Fruit fly (Drosophila melanogaster) whole organism, embryonic: ENCODE data around the gene aop.

ENCODE experiments used
- Adf1 ChIP-seq: fragments of 200-800 bp; sonication (Bioruptor generic); IDR thresholded peaks from 2 replicates; pipeline ENCODE4 v1.3.6; 2022; ENCODE audit warnings: missing biosample characterization, missing genetic modification characterization
- Atf6 ChIP-seq: fragments of 200-800 bp; sonication (Bioruptor generic); IDR thresholded peaks from 2 replicates; pipeline ENCODE4 v1.3.6; 2022; ENCODE audit warnings: missing biosample characterization, missing genetic modification characterization
- Awh ChIP-seq: fragments of 200-800 bp; sonication (Bioruptor generic); IDR thresholded peaks from 2 replicates; pipeline ENCODE4, ENCODE4 v1.3.6; 2022; ENCODE audit warnings: missing biosample characterization, missing genetic modification characterization
- Bgb ChIP-seq: fragments of 200-800 bp; sonication (Bioruptor generic); IDR thresholded peaks from 2 replicates; pipeline ENCODE4 v1.3.6; 2022; ENCODE audit warnings: missing biosample characterization, missing genetic modification characterization; ENCODE audit not compliant: partially characterized antibody
- CG10565 ChIP-seq: fragments of 200-800 bp; sonication (Bioruptor generic); optimal IDR thresholded peaks from 3 replicates; lab custom pipeline; 2016; ENCODE audit warnings: missing biosample characterization, mild to moderate bottlenecking, missing genetic modification characterization
- CG10959 ChIP-seq: fragments of 200-800 bp; sonication (Bioruptor generic); IDR thresholded peaks from 2 replicates; pipeline ENCODE4 v1.3.6; 2022; ENCODE audit warnings: missing biosample characterization, missing genetic modification characterization
- CG13287 ChIP-seq: fragments of 200-800 bp; sonication (Bioruptor generic); IDR thresholded peaks from 2 replicates; pipeline ENCODE4 v1.3.6; 2022; ENCODE audit warnings: missing biosample characterization, missing genetic modification characterization; ENCODE audit not compliant: partially characterized antibody
- CG13296 ChIP-seq: fragments of 200-800 bp; sonication (Bioruptor generic); optimal IDR thresholded peaks from 3 replicates; lab custom pipeline; 2018; ENCODE audit warnings: missing biosample characterization, mild to moderate bottlenecking, missing genetic modification characterization
- CG14441 ChIP-seq: fragments of 200-800 bp; sonication (Bioruptor generic); IDR thresholded peaks from 2 replicates; pipeline ENCODE4 v1.3.6; 2022; ENCODE audit warnings: missing biosample characterization, missing genetic modification characterization
- CG15011 ChIP-seq: fragments of 200-800 bp; sonication (Bioruptor generic); optimal IDR thresholded peaks from 3 replicates; lab custom pipeline; 2018; ENCODE audit warnings: missing biosample characterization, mild to moderate bottlenecking, missing genetic modification characterization
- CG15479 ChIP-seq: fragments of 200-800 bp; sonication (Bioruptor generic); optimal IDR thresholded peaks from 3 replicates; lab custom pipeline; 2019; ENCODE audit warnings: missing biosample characterization, mild to moderate bottlenecking, missing genetic modification characterization, moderate library complexity
- CG17568 ChIP-seq: fragments of 200-800 bp; sonication (Bioruptor generic); optimal IDR thresholded peaks from 2 replicates; lab custom pipeline; 2018; ENCODE audit warnings: missing biosample characterization, mild to moderate bottlenecking, missing genetic modification characterization, moderate library complexity
- CG2202 ChIP-seq: fragments of 200-800 bp; sonication (Bioruptor generic); optimal IDR thresholded peaks from 2 replicates; lab custom pipeline; 2018; ENCODE audit warnings: missing biosample characterization, mild to moderate bottlenecking, missing genetic modification characterization
- CG2889 ChIP-seq: fragments of 200-800 bp; sonication (Bioruptor generic); IDR thresholded peaks from 3 replicates; pipeline ENCODE4 v1.3.6; 2022; ENCODE audit warnings: missing biosample characterization, missing genetic modification characterization
- CG30431 ChIP-seq: fragments of 200-800 bp; sonication (Bioruptor generic); optimal IDR thresholded peaks from 2 replicates; lab custom pipeline; 2017; ENCODE audit warnings: missing biosample characterization, missing genetic modification characterization
- CG33213 ChIP-seq: fragments of 200-800 bp; sonication (Bioruptor generic); optimal IDR thresholded peaks from 3 replicates; lab custom pipeline; 2016; ENCODE audit warnings: missing biosample characterization, missing genetic modification characterization
- CG34422 ChIP-seq: fragments of 200-800 bp; sonication (Bioruptor generic); IDR thresholded peaks from 3 replicates; pipeline ENCODE4 v1.3.6; 2022; ENCODE audit warnings: missing biosample characterization, missing genetic modification characterization
- CG6272 ChIP-seq: fragments of 200-800 bp; sonication (Bioruptor generic); IDR thresholded peaks from 2 replicates; pipeline ENCODE4 v1.3.6; 2022; ENCODE audit warnings: missing biosample characterization, missing genetic modification characterization
- CG6654 ChIP-seq: fragments of 200-800 bp; sonication (Bioruptor generic); optimal IDR thresholded peaks from 2 replicates; lab custom pipeline; 2017; ENCODE audit warnings: missing biosample characterization, mild to moderate bottlenecking, missing genetic modification characterization
- CG6683 ChIP-seq: fragments of 200-800 bp; sonication (Bioruptor generic); optimal IDR thresholded peaks from 2 replicates; lab custom pipeline; 2017; ENCODE audit warnings: missing biosample characterization, mild to moderate bottlenecking, missing genetic modification characterization, missing genetic modification reagents
- CG6813 ChIP-seq: fragments of 200-800 bp; sonication (Bioruptor generic); optimal IDR thresholded peaks from 2 replicates; lab custom pipeline; 2017; ENCODE audit warnings: missing biosample characterization, missing genetic modification characterization, mild to moderate bottlenecking, moderate library complexity, missing genetic modification reagents
- CG7786 ChIP-seq: fragments of 200-800 bp; sonication (Bioruptor generic); optimal IDR thresholded peaks from 2 replicates; lab custom pipeline; 2016; ENCODE audit warnings: missing biosample characterization, missing genetic modification characterization
- D19A ChIP-seq: fragments of 200-800 bp; optimal IDR thresholded peaks from 3 replicates; lab custom pipeline; 2019; ENCODE audit warnings: missing biosample characterization, mild to moderate bottlenecking, missing genetic modification characterization, moderate library complexity
- Dad ChIP-seq: fragments of 200-800 bp; sonication (Bioruptor generic); optimal IDR thresholded peaks from 3 replicates; lab custom pipeline; 2016; ENCODE audit warnings: missing biosample characterization, missing genetic modification characterization
- Dbx ChIP-seq: fragments of 200-800 bp; sonication (Bioruptor generic); IDR thresholded peaks from 3 replicates; pipeline ENCODE4 v1.3.6; 2022; ENCODE audit warnings: missing biosample characterization, missing genetic modification characterization
- Deaf1 ChIP-seq: fragments of 200-800 bp; optimal IDR thresholded peaks from 3 replicates; lab custom pipeline; 2019; ENCODE audit warnings: missing biosample characterization, mild to moderate bottlenecking, missing genetic modification characterization, moderate library complexity
- Dref ChIP-seq: fragments of 200-800 bp; sonication (Bioruptor generic); IDR thresholded peaks from 2 replicates; pipeline ENCODE4 v1.3.6; 2022; ENCODE audit warnings: missing biosample characterization, missing genetic modification characterization
- Mes4 ChIP-seq: fragments of 200-800 bp; sonication (Bioruptor generic); optimal IDR thresholded peaks from 2 replicates; lab custom pipeline; 2016; ENCODE audit warnings: missing biosample characterization, missing genetic modification characterization
- Myb ChIP-seq: fragments of 200-800 bp; sonication (Bioruptor generic); optimal IDR thresholded peaks from 2 replicates; lab custom pipeline; 2016; ENCODE audit warnings: missing biosample characterization, missing genetic modification characterization
- Rfx ChIP-seq: fragments of 200-800 bp; sonication (Bioruptor generic); IDR thresholded peaks from 2 replicates; pipeline ENCODE4 v1.3.6; 2022; ENCODE audit warnings: missing biosample characterization, missing genetic modification characterization
- Sry-δ ChIP-seq: fragments of 200-800 bp; sonication (Bioruptor generic); optimal IDR thresholded peaks from 2 replicates; lab custom pipeline; 2016; ENCODE audit warnings: missing biosample characterization, missing genetic modification characterization
- Ssrp ChIP-seq: fragments of 200-800 bp; sonication (Bioruptor generic); optimal IDR thresholded peaks from 2 replicates; lab custom pipeline; 2018; ENCODE audit warnings: missing biosample characterization, mild to moderate bottlenecking, missing genetic modification characterization, moderate library complexity
- Trl ChIP-seq, 3 experiments: fragments of >200 bp in 2 of 3; fragments of 200-800 bp in 1 of 3; sonication (Bioruptor generic) in 1 of 3; optimal IDR thresholded peaks; 2 replicates in 1 of 3; 3 replicates in 2 of 3; lab custom pipeline; 2016 to 2017; ENCODE audit warnings: missing biosample characterization in 1 of 3, missing genetic modification characterization in 1 of 3
- abd-A ChIP-seq: fragments of 200-800 bp; sonication (Bioruptor generic); optimal IDR thresholded peaks from 3 replicates; lab custom pipeline; 2019; ENCODE audit warnings: missing biosample characterization, mild to moderate bottlenecking, missing genetic modification characterization, moderate library complexity
- bcd ChIP-seq: fragments of 200-800 bp; sonication (Bioruptor generic); optimal IDR thresholded peaks from 2 replicates; lab custom pipeline; 2017; ENCODE audit warnings: missing biosample characterization, mild to moderate bottlenecking, missing genetic modification characterization
- chn ChIP-seq: fragments of 200-800 bp; sonication (Bioruptor generic); optimal IDR thresholded peaks from 2 replicates; lab custom pipeline; 2016; ENCODE audit warnings: missing biosample characterization, missing genetic modification characterization
- ci ChIP-seq: fragments of 200-800 bp; sonication (Bioruptor generic); IDR thresholded peaks from 3 replicates; pipeline ENCODE4 v1.3.6; 2022; ENCODE audit warnings: missing biosample characterization, missing genetic modification characterization
- crc ChIP-seq: fragments of 200-800 bp; sonication (Bioruptor generic); optimal IDR thresholded peaks from 2 replicates; lab custom pipeline; 2016; ENCODE audit warnings: missing biosample characterization, missing genetic modification characterization
- fd3F ChIP-seq: fragments of 200-800 bp; sonication (Bioruptor generic); optimal IDR thresholded peaks from 2 replicates; lab custom pipeline; 2018; ENCODE audit warnings: missing biosample characterization, mild to moderate bottlenecking, missing genetic modification characterization, moderate library complexity
- pan ChIP-seq, 4 experiments: fragments of >200 bp in 3 of 4; fragments of 200-800 bp in 1 of 4; sonication (Bioruptor generic) in 1 of 4; optimal IDR thresholded peaks in 3 of 4; IDR thresholded peaks in 1 of 4; 2 replicates each; pipeline versions ENCODE4 v1.3.6 to Lab custom; 2017 to 2022; ENCODE audit warnings: missing biosample characterization in 2 of 4, missing genetic modification characterization in 2 of 4, mixed read lengths in 1 of 4
- pho ChIP-seq: fragments of 200-800 bp; sonication (Bioruptor generic); optimal IDR thresholded peaks from 2 replicates; lab custom pipeline; 2016; ENCODE audit warnings: missing biosample characterization, missing genetic modification characterization
- sens ChIP-seq: fragments of 200-800 bp; sonication (Bioruptor generic); peaks from one replicate; lab custom pipeline; 2016; ENCODE audit warnings: missing biosample characterization, missing genetic modification characterization
- so ChIP-seq: fragments of 200-800 bp; sonication (Bioruptor generic); IDR thresholded peaks from 3 replicates; pipeline ENCODE4 v1.3.6; 2022; ENCODE audit warnings: missing biosample characterization, missing genetic modification characterization
- stc ChIP-seq: fragments of 200-800 bp; sonication (Bioruptor generic); IDR thresholded peaks from 2 replicates; pipeline ENCODE4 v1.3.6; 2022; ENCODE audit warnings: missing biosample characterization, missing genetic modification characterization
- stwl ChIP-seq: fragments of 200-800 bp; sonication (Bioruptor generic); optimal IDR thresholded peaks from 3 replicates; lab custom pipeline; 2018; ENCODE audit warnings: missing biosample characterization, mild to moderate bottlenecking, missing genetic modification characterization, moderate library complexity
- trh ChIP-seq: fragments of 200-800 bp; sonication (Bioruptor generic); optimal IDR thresholded peaks from 2 replicates; lab custom pipeline; 2016; ENCODE audit warnings: missing biosample characterization, missing genetic modification characterization
- tx ChIP-seq: fragments of 200-800 bp; sonication (Bioruptor generic); optimal IDR thresholded peaks from 2 replicates; lab custom pipeline; 2016; ENCODE audit warnings: missing biosample characterization, missing genetic modification characterization
- unpg ChIP-seq: fragments of 200-800 bp; sonication (Bioruptor generic); optimal IDR thresholded peaks from 3 replicates; lab custom pipeline; 2018; ENCODE audit warnings: missing biosample characterization, mild to moderate bottlenecking, missing genetic modification characterization, moderate library complexity

The aop gene

dm6 chr2L:2226259-2227121 is 47.9 kb upstream of the aop start, which contains the start of the genes CG15387 and sau (continued):
- peak; percentile 81 for TF ChIP-seq Ssrp
- TF ChIP-seq CG2889 (GFP tag; lab: Robert Waterston, UW), result peak; percentile 79
- TF ChIP-seq stwl (tag; lab: Kevin White, UChicago), result peak; percentile 93
- TF ChIP-seq ci (GFP tag; lab: Robert Waterston, UW), result peak; percentile 89
- TF ChIP-seq chn (GFP tag; lab: Kevin White, UChicago), result peak; percentile 93
- peak; percentile 82 for TF ChIP-seq stc (GFP tag; lab: Robert Waterston, UW)
- TF ChIP-seq CG15479 (GFP tag; lab: Kevin White, UChicago), result peak; percentile 16
- TF ChIP-seq Bgb (GFP tag; lab: Robert Waterston, UW), result peak; percentile 88
- no peak for TF ChIP-seq abd-A (tag; lab: Kevin White, UChicago)
- TF ChIP-seq Trl (optimal IDR thresholded peaks at IDR 0.05; lab: Kevin White, UChicago), result no peak
- TF ChIP-seq Trl (GFP tag; optimal IDR thresholded peaks at IDR 0.05; lab: Kevin White, UChicago), result peak; percentile 96
- TF ChIP-seq CG34422 (GFP tag; lab: Robert Waterston, UW), result peak; percentile 83
- peak; percentile 84 for TF ChIP-seq CG13296 (GFP tag; lab: Kevin White, UChicago)
- TF ChIP-seq D19A (tag; lab: Kevin White, UChicago), result peak; percentile 66
- TF ChIP-seq bcd (GFP tag; lab: Kevin White, UChicago), result peak; percentile 82
- TF ChIP-seq CG17568, result peak; percentile 76
- peak; percentile 72 for TF ChIP-seq fd3F (GFP tag; lab: Kevin White, UChicago)
- TF ChIP-seq CG33213 (GFP tag; lab: Kevin White, UChicago), result peak; percentile 89
- peak; percentile 65 for TF ChIP-seq Awh
- TF ChIP-seq CG6654 (GFP tag; lab: Kevin White, UChicago), result peak; percentile 57
- TF ChIP-seq CG6272, result peak; percentile 77
- TF ChIP-seq crc (GFP tag; lab: Kevin White, UChicago), result peak; percentile 88
- no peak for TF ChIP-seq CG10565 (GFP tag; lab: Kevin White, UChicago)
- TF ChIP-seq Dref (GFP tag; lab: Robert Waterston, UW), result peak; percentile 49
- peak; percentile 58 for TF ChIP-seq CG6683 (GFP tag; lab: Kevin White, UChicago)
- TF ChIP-seq Deaf1 (tag; lab: Kevin White, UChicago), result peak; percentile 59
- TF ChIP-seq Sry-δ (GFP tag; lab: Kevin White, UChicago), result peak; percentile 97
- peak; percentile 52 for TF ChIP-seq Adf1 (GFP tag; lab: Robert Waterston, UW)
- peak; percentile 85 for TF ChIP-seq unpg
- peak; percentile 85 for TF ChIP-seq Mes4
- TF ChIP-seq CG7786, result peak; percentile 91
- peak; percentile 68 for TF ChIP-seq CG2202 (tag; lab: Kevin White, UChicago)
- peak; percentile 89 for TF ChIP-seq Rfx
- peak; percentile 41 for TF ChIP-seq trh (GFP tag; lab: Kevin White, UChicago)
- peak; percentile 99 for TF ChIP-seq sens
- peak; percentile 82 for TF ChIP-seq so (GFP tag; lab: Robert Waterston, UW)
- peak; percentile 80 for TF ChIP-seq Myb (GFP tag; lab: Kevin White, UChicago)
- TF ChIP-seq CG14441 (GFP tag; lab: Robert Waterston, UW), result peak; percentile 82
- no peak for TF ChIP-seq pan (optimal IDR thresholded peaks at IDR 0.05; lab: Kevin White, UChicago)
- TF ChIP-seq pan (GFP tag; optimal IDR thresholded peaks at IDR 0.05 in 1 of 2, IDR thresholded peaks at IDR 0.05 in 1 of 2), result peak in 1 of 2 experiments; percentile 87
- TF ChIP-seq tx (GFP tag; lab: Kevin White, UChicago), result peak; percentile 91
- peak; percentile 65 for TF ChIP-seq CG10959 (GFP tag; lab: Robert Waterston, UW)
- peak; percentile 58 for TF ChIP-seq CG6813 (GFP tag; lab: Kevin White, UChicago)
- TF ChIP-seq Atf6 (GFP tag; lab: Robert Waterston, UW), result peak; percentile 90
- peak; percentile 50 for TF ChIP-seq CG30431 (GFP tag; lab: Kevin White, UChicago)
- TF ChIP-seq CG13287 (GFP tag; lab: Robert Waterston, UW), result peak; percentile 95
- peak; percentile 88 for TF ChIP-seq pho (GFP tag; lab: Kevin White, UChicago)
- TF ChIP-seq Dad (GFP tag; lab: Kevin White, UChicago), result peak; percentile 83
- peak; percentile 84 for TF ChIP-seq Dbx
- TF ChIP-seq CG15011, result peak; percentile 73
